Fruit fly (Drosophila melanogaster) whole organism, embryonic: ENCODE data around the gene CG31515.

ENCODE experiments used
- B-H2 ChIP-seq: fragments of 200-800 bp; sonication (Bioruptor generic); optimal IDR thresholded peaks from 2 replicates; lab custom pipeline; 2018; ENCODE audit warnings: missing biosample characterization, mild to moderate bottlenecking, missing genetic modification characterization
- CG10565 ChIP-seq: fragments of 200-800 bp; sonication (Bioruptor generic); optimal IDR thresholded peaks from 3 replicates; lab custom pipeline; 2016; ENCODE audit warnings: missing biosample characterization, mild to moderate bottlenecking, missing genetic modification characterization
- CG12219 ChIP-seq: fragments of 200-800 bp; sonication (Bioruptor generic); optimal IDR thresholded peaks from 3 replicates; lab custom pipeline; 2018; ENCODE audit warnings: missing biosample characterization, mild to moderate bottlenecking, missing genetic modification characterization
- CG13123 ChIP-seq: fragments of 200-800 bp; sonication (Bioruptor generic); optimal IDR thresholded peaks from 2 replicates; lab custom pipeline; 2016; ENCODE audit warnings: missing biosample characterization, missing genetic modification characterization
- CG15696 ChIP-seq: fragments of 200-800 bp; sonication (Bioruptor generic); optimal IDR thresholded peaks from 2 replicates; lab custom pipeline; 2019; ENCODE audit warnings: missing biosample characterization, mild to moderate bottlenecking, missing genetic modification characterization, moderate library complexity
- CG1647 ChIP-seq: fragments of 200-800 bp; sonication (Bioruptor generic); optimal IDR thresholded peaks from 3 replicates; lab custom pipeline; 2016; ENCODE audit warnings: missing biosample characterization, missing genetic modification characterization
- CG16813 ChIP-seq: fragments of 200-800 bp; sonication (Bioruptor generic); IDR thresholded peaks from 3 replicates; pipeline ENCODE4 v1.3.6; 2022; ENCODE audit warnings: missing biosample characterization, missing genetic modification characterization; ENCODE audit not compliant: partially characterized antibody
- CG1792 ChIP-seq: fragments of 200-800 bp; sonication (Bioruptor generic); optimal IDR thresholded peaks from 2 replicates; lab custom pipeline; 2016; ENCODE audit warnings: missing biosample characterization, missing genetic modification characterization
- CG4617 ChIP-seq: fragments of 200-800 bp; sonication (Bioruptor generic); optimal IDR thresholded peaks from 3 replicates; lab custom pipeline; 2016; ENCODE audit warnings: missing biosample characterization, missing genetic modification characterization, borderline replicate concordance
- CG6272 ChIP-seq: fragments of 200-800 bp; sonication (Bioruptor generic); IDR thresholded peaks from 2 replicates; pipeline ENCODE4 v1.3.6; 2022; ENCODE audit warnings: missing biosample characterization, missing genetic modification characterization
- CG8089 ChIP-seq: fragments of 200-800 bp; sonication (Bioruptor generic); optimal IDR thresholded peaks from 3 replicates; lab custom pipeline; 2016; ENCODE audit warnings: missing biosample characterization, missing genetic modification characterization
- CG9609 ChIP-seq: fragments of 200-800 bp; sonication (Bioruptor generic); optimal IDR thresholded peaks from 3 replicates; lab custom pipeline; 2016; ENCODE audit warnings: missing biosample characterization, missing genetic modification characterization
- CG9797 ChIP-seq: fragments of 200-800 bp; sonication (Bioruptor generic); optimal IDR thresholded peaks from 3 replicates; lab custom pipeline; 2018; ENCODE audit warnings: missing biosample characterization, mild to moderate bottlenecking, missing genetic modification characterization
- D ChIP-seq, 2 experiments: fragments of 200-800 bp in 1 of 2; fragments of >200 bp in 1 of 2; sonication (Bioruptor generic) in 1 of 2; optimal IDR thresholded peaks; 2 replicates in 1 of 2; 3 replicates in 1 of 2; lab custom pipeline; 2017; ENCODE audit warnings: mild to moderate bottlenecking in 1 of 2, missing biosample characterization in 1 of 2, missing genetic modification characterization in 1 of 2, missing genetic modification reagents in 1 of 2
- Doc3 ChIP-seq: fragments of 200-800 bp; sonication (Bioruptor generic); IDR thresholded peaks from 3 replicates; pipeline ENCODE4 v1.3.6; 2022; ENCODE audit warnings: missing biosample characterization, missing genetic modification characterization; ENCODE audit not compliant: partially characterized antibody
- Dref ChIP-seq: fragments of 200-800 bp; sonication (Bioruptor generic); IDR thresholded peaks from 2 replicates; pipeline ENCODE4 v1.3.6; 2022; ENCODE audit warnings: missing biosample characterization, missing genetic modification characterization
- E2f2 ChIP-seq: fragments of 200-800 bp; sonication (Bioruptor generic); IDR thresholded peaks from 2 replicates; pipeline ENCODE4 v1.3.6; 2022; ENCODE audit warnings: missing biosample characterization, missing genetic modification characterization
- Fer2 ChIP-seq: fragments of 200-800 bp; sonication (Bioruptor generic); optimal IDR thresholded peaks from 2 replicates; lab custom pipeline; 2018; ENCODE audit warnings: missing biosample characterization, mild to moderate bottlenecking, missing genetic modification characterization, moderate library complexity
- H15 ChIP-seq: fragments of 200-800 bp; sonication (Bioruptor generic); IDR thresholded peaks from 3 replicates; pipeline ENCODE4 v1.3.6; 2022; ENCODE audit warnings: missing biosample characterization, missing genetic modification characterization
- HLH3B ChIP-seq: fragments of 200-800 bp; sonication (Bioruptor generic); IDR thresholded peaks from 2 replicates; pipeline ENCODE4 v1.3.6; 2022; ENCODE audit warnings: missing biosample characterization, missing genetic modification characterization
- Hmr ChIP-seq: fragments of 200-800 bp; sonication (Bioruptor generic); optimal IDR thresholded peaks from 3 replicates; lab custom pipeline; 2017; ENCODE audit warnings: mild to moderate bottlenecking, missing biosample characterization, missing genetic modification reagents, missing genetic modification characterization
- Lhr ChIP-seq: fragments of 200-800 bp; sonication (Bioruptor generic); optimal IDR thresholded peaks from 3 replicates; lab custom pipeline; 2017; ENCODE audit warnings: mild to moderate bottlenecking, missing biosample characterization, missing genetic modification reagents, missing genetic modification characterization
- Meics ChIP-seq: fragments of 200-800 bp; sonication (Bioruptor generic); optimal IDR thresholded peaks from 2 replicates; lab custom pipeline; 2017; ENCODE audit warnings: missing biosample characterization, mild to moderate bottlenecking, missing genetic modification characterization
- Side ChIP-seq: fragments of 200-800 bp; sonication (Bioruptor generic); optimal IDR thresholded peaks from 2 replicates; lab custom pipeline; 2016; ENCODE audit warnings: missing biosample characterization, missing genetic modification characterization
- abd-A ChIP-seq: fragments of 200-800 bp; sonication (Bioruptor generic); optimal IDR thresholded peaks from 3 replicates; lab custom pipeline; 2019; ENCODE audit warnings: missing biosample characterization, mild to moderate bottlenecking, missing genetic modification characterization, moderate library complexity
- az2 ChIP-seq: fragments of 200-800 bp; sonication (Bioruptor generic); optimal IDR thresholded peaks from 3 replicates; lab custom pipeline; 2016; ENCODE audit warnings: missing biosample characterization, missing genetic modification characterization
- bcd ChIP-seq: fragments of 200-800 bp; sonication (Bioruptor generic); optimal IDR thresholded peaks from 2 replicates; lab custom pipeline; 2017; ENCODE audit warnings: missing biosample characterization, mild to moderate bottlenecking, missing genetic modification characterization
- br ChIP-seq: fragments of >200 bp; optimal IDR thresholded peaks from 2 replicates; lab custom pipeline; 2017
- chm ChIP-seq: fragments of 200-800 bp; sonication (Bioruptor generic); IDR thresholded peaks from 2 replicates; pipeline ENCODE4 v1.3.6; 2022; ENCODE audit warnings: missing biosample characterization, missing genetic modification characterization
- crc ChIP-seq: fragments of 200-800 bp; sonication (Bioruptor generic); optimal IDR thresholded peaks from 2 replicates; lab custom pipeline; 2016; ENCODE audit warnings: missing biosample characterization, missing genetic modification characterization
- croc ChIP-seq: fragments of 200-800 bp; sonication (Bioruptor generic); conservative IDR thresholded peaks from 3 replicates; pipeline ENCODE4 v1.3.6; 2022; ENCODE audit warnings: missing biosample characterization, missing genetic modification characterization
- dan ChIP-seq: fragments of 200-800 bp; sonication (Bioruptor generic); IDR thresholded peaks from 2 replicates; pipeline ENCODE4 v1.3.6; 2022; ENCODE audit warnings: missing biosample characterization, missing genetic modification characterization
- dm ChIP-seq: fragments of 200-800 bp; sonication (Bioruptor generic); optimal IDR thresholded peaks from 3 replicates; lab custom pipeline; 2016; ENCODE audit warnings: missing biosample characterization, missing genetic modification characterization
- dysf ChIP-seq: fragments of 200-800 bp; sonication (Bioruptor generic); IDR thresholded peaks from 3 replicates; pipeline ENCODE4 v1.3.6; 2022; ENCODE audit warnings: missing biosample characterization, missing genetic modification characterization
- gcm2 ChIP-seq: fragments of 200-800 bp; sonication (Bioruptor generic); optimal IDR thresholded peaks from 2 replicates; lab custom pipeline; 2016; ENCODE audit warnings: missing biosample characterization, missing genetic modification characterization
- grau ChIP-seq: fragments of 200-800 bp; optimal IDR thresholded peaks from 3 replicates; lab custom pipeline; 2019; ENCODE audit warnings: missing biosample characterization, mild to moderate bottlenecking, missing genetic modification characterization, moderate library complexity
- hkb ChIP-seq, 2 experiments: fragments of 200-800 bp in 1 of 2; fragments of >200 bp in 1 of 2; sonication (Bioruptor generic) in 1 of 2; IDR thresholded peaks in 1 of 2; optimal IDR thresholded peaks in 1 of 2; 2 replicates each; pipeline versions ENCODE4 v1.3.6 to Lab custom; 2017 to 2022; ENCODE audit warnings: missing biosample characterization in 1 of 2, missing genetic modification characterization in 1 of 2
- inv ChIP-seq: fragments of 200-800 bp; sonication (Bioruptor generic); IDR thresholded peaks from 2 replicates; pipeline ENCODE4 v1.3.6; 2022; ENCODE audit warnings: missing biosample characterization, missing genetic modification characterization; ENCODE audit not compliant: partially characterized antibody
- klu ChIP-seq: fragments of 200-800 bp; sonication (Bioruptor generic); IDR thresholded peaks from 2 replicates; pipeline ENCODE4 v1.3.6; 2022; ENCODE audit warnings: missing biosample characterization, missing genetic modification characterization
- lmd ChIP-seq: fragments of 200-800 bp; sonication (Bioruptor generic); IDR thresholded peaks from 2 replicates; pipeline ENCODE4 v1.3.6; 2022; ENCODE audit warnings: missing biosample characterization, missing genetic modification characterization
- nerfin-1 ChIP-seq: fragments of 200-800 bp; sonication (Bioruptor generic); optimal IDR thresholded peaks from 3 replicates; lab custom pipeline; 2019; ENCODE audit warnings: missing biosample characterization, mild to moderate bottlenecking, missing genetic modification characterization, moderate library complexity
- pb ChIP-seq: fragments of 200-800 bp; sonication (Bioruptor generic); optimal IDR thresholded peaks from 3 replicates; lab custom pipeline; 2016; ENCODE audit warnings: missing biosample characterization, missing genetic modification characterization
- rib ChIP-seq: fragments of 200-800 bp; sonication (Bioruptor generic); IDR thresholded peaks from 2 replicates; pipeline ENCODE4 v1.3.6; 2022; ENCODE audit warnings: missing biosample characterization, missing genetic modification characterization
- ro ChIP-seq: fragments of 200-800 bp; sonication (Bioruptor generic); IDR thresholded peaks from 2 replicates; pipeline ENCODE4 v1.3.6; 2022; ENCODE audit warnings: missing biosample characterization, missing genetic modification characterization
- sd ChIP-seq: fragments of 200-800 bp; sonication (Bioruptor generic); optimal IDR thresholded peaks from 3 replicates; lab custom pipeline; 2018; ENCODE audit warnings: missing biosample characterization, mild to moderate bottlenecking, missing genetic modification characterization, moderate library complexity
- slou ChIP-seq: fragments of 200-800 bp; sonication (Bioruptor generic); optimal IDR thresholded peaks from 3 replicates; lab custom pipeline; 2016; ENCODE audit warnings: missing biosample characterization, missing genetic modification characterization
- stc ChIP-seq: fragments of 200-800 bp; sonication (Bioruptor generic); IDR thresholded peaks from 2 replicates; pipeline ENCODE4 v1.3.6; 2022; ENCODE audit warnings: missing biosample characterization, missing genetic modification characterization
- tgo ChIP-seq: fragments of 200-800 bp; sonication (Bioruptor generic); IDR thresholded peaks from 3 replicates; pipeline ENCODE4 v1.3.6; 2022; ENCODE audit warnings: missing biosample characterization, missing genetic modification characterization
- tx ChIP-seq: fragments of 200-800 bp; sonication (Bioruptor generic); optimal IDR thresholded peaks from 2 replicates; lab custom pipeline; 2016; ENCODE audit warnings: missing biosample characterization, missing genetic modification characterization
- wdn ChIP-seq: fragments of 200-800 bp; sonication (Bioruptor generic); IDR thresholded peaks from 2 replicates; pipeline ENCODE4 v1.3.6; 2022; ENCODE audit warnings: missing biosample characterization, missing genetic modification characterization

The CG31515 gene

DNA sequence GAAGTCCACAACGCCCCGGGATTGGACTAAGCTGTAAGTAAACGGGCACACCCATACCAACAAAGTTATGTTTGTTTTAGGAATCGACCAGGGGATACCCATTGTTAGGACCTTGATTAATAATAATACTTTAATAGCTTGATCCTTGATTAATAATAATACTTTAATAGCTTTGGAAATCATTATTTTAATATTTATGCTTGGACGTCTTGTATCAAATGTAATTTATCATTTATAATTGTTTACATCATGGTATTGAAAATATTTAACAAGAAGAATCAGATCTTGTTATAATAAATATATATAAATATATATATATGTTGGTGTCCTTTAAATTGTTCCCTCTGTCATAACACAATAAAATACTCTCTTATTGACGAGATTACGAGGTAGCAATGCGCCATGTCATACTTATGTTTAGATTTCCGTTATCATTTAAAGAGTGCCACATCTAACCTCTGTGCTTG is 31.7 kb downstream of the CG31515 start (continued):
- TF ChIP-seq CG12219 (GFP tag; lab: Kevin White, UChicago): peak; percentile 82
- peak; percentile 56; the same call in 1 of the 2 replicates for TF ChIP-seq wdn
- TF ChIP-seq Hmr (GFP tag; lab: Kevin White, UChicago): peak; percentile 84
- peak; percentile 88 for TF ChIP-seq dysf (GFP tag; lab: Robert Waterston, UW)
- no peak for TF ChIP-seq CG8089 (GFP tag; lab: Kevin White, UChicago)
- TF ChIP-seq CG13123 (GFP tag; lab: Kevin White, UChicago): peak; percentile 68
- peak; percentile 39 for TF ChIP-seq Fer2 (tag; lab: Kevin White, UChicago)
- TF ChIP-seq Dref: no peak
- no peak for TF ChIP-seq Side (GFP tag; lab: Kevin White, UChicago)
- peak; percentile 79 for TF ChIP-seq lmd (GFP tag; lab: Robert Waterston, UW)
- TF ChIP-seq dm (GFP tag; lab: Kevin White, UChicago): no peak
- TF ChIP-seq CG4617 (GFP tag; lab: Kevin White, UChicago): peak; percentile 39
- peak; percentile 72 for TF ChIP-seq B-H2 (GFP tag; lab: Kevin White, UChicago)
- no peak for TF ChIP-seq br (lab: Kevin White, UChicago)
- peak; percentile 80 for TF ChIP-seq tgo (GFP tag; lab: Robert Waterston, UW)
- no peak for TF ChIP-seq CG10565
- no peak for TF ChIP-seq hkb (optimal IDR thresholded peaks at IDR 0.05; lab: Kevin White, UChicago)
- peak; percentile 84 for TF ChIP-seq hkb (GFP tag; IDR thresholded peaks at IDR 0.05; lab: Robert Waterston, UW)
- no peak for TF ChIP-seq CG9609 (GFP tag; lab: Kevin White, UChicago)
- TF ChIP-seq crc (GFP tag; lab: Kevin White, UChicago): no peak
- peak; percentile 50; the same call in 1 of the 2 replicates for TF ChIP-seq rib (GFP tag; lab: Robert Waterston, UW)
- no peak for TF ChIP-seq dan (GFP tag; lab: Robert Waterston, UW)
- no peak for TF ChIP-seq D (optimal IDR thresholded peaks at IDR 0.05; lab: Kevin White, UChicago)
- TF ChIP-seq D (GFP tag; optimal IDR thresholded peaks at IDR 0.05; lab: Kevin White, UChicago): peak; percentile 66
- TF ChIP-seq bcd (GFP tag; lab: Kevin White, UChicago): peak; percentile 81
- TF ChIP-seq Meics (GFP tag; lab: Kevin White, UChicago): peak; percentile 69
- TF ChIP-seq sd (tag; lab: Kevin White, UChicago): peak; percentile 83
- TF ChIP-seq gcm2 (GFP tag; lab: Kevin White, UChicago): no peak
- TF ChIP-seq CG15696 (tag; lab: Kevin White, UChicago): peak; percentile 54
- TF ChIP-seq nerfin-1 (tag; lab: Kevin White, UChicago): peak; percentile 59
- TF ChIP-seq chm (GFP tag; lab: Robert Waterston, UW): peak; percentile 25; the same call in 1 of the 2 replicates
- peak; percentile 95 for TF ChIP-seq grau (tag; lab: Kevin White, UChicago)
- TF ChIP-seq slou (GFP tag; lab: Kevin White, UChicago): no peak
- no peak for TF ChIP-seq Doc3
- peak; percentile 13 for TF ChIP-seq Lhr (GFP tag; lab: Kevin White, UChicago)
- peak; percentile 60 for TF ChIP-seq croc (GFP tag; lab: Robert Waterston, UW)
- TF ChIP-seq E2f2 (GFP tag; lab: Robert Waterston, UW): peak; percentile 54; the same call in 1 of the 2 replicates
- peak; percentile 81 for TF ChIP-seq stc (GFP tag; lab: Robert Waterston, UW)
- no peak for TF ChIP-seq tx
- TF ChIP-seq H15 (GFP tag; lab: Robert Waterston, UW): no peak
- TF ChIP-seq ro: peak; percentile 16; the same call in 1 of the 2 replicates
- TF ChIP-seq CG16813 (GFP tag; lab: Robert Waterston, UW): no peak
- no peak for TF ChIP-seq inv (GFP tag; lab: Robert Waterston, UW)
- TF ChIP-seq CG1792 (GFP tag; lab: Kevin White, UChicago): no peak
- peak; percentile 71 for TF ChIP-seq HLH3B (GFP tag; lab: Robert Waterston, UW)
- TF ChIP-seq CG9797 (GFP tag; lab: Kevin White, UChicago): no peak
- no peak for TF ChIP-seq abd-A
- TF ChIP-seq klu (GFP tag; lab: Robert Waterston, UW): 0 out of 2 replicates have a peak, but pooled peaks have one; percentile 16
- TF ChIP-seq CG6272: no peak
- peak; percentile 83 for TF ChIP-seq az2 (GFP tag; lab: Kevin White, UChicago)
- TF ChIP-seq CG1647: no peak
- no peak for TF ChIP-seq pb (GFP tag; lab: Kevin White, UChicago)
